Worm (Caenorhabditis elegans) whole organism, dauer: ENCODE data around the gene F54D12.8.

ENCODE experiments used
- unc-62 ChIP-seq: sonication (generic microtip); optimal IDR thresholded peaks from 2 replicates; lab custom pipeline; 2017; ENCODE audit warnings: missing biosample characterization, missing genetic modification reagents, missing genetic modification characterization

Gene F54D12.8

ce11 chrII:1400105-1400504 is 2.3 kb upstream of the F54D12.8 start, which contains the start of gene F54D12.1:
F54D12.1 (plus strand) TSS chrII:1400405.
- no peak for TF ChIP-seq unc-62

ce11 chrII:1398396-1398795 is 558 bp upstream of the F54D12.8 start, which contains the start of gene F54D12.2:
F54D12.2 (plus strand) TSS chrII:1398696.
- TF ChIP-seq unc-62, result no peak

ce11 chrII:1386478-1386877 is 11.4 kb downstream of the F54D12.8 start, which contains the start of gene aat-7:
aat-7 (plus strand) TSS chrII:1386870.
- no peak for TF ChIP-seq unc-62

- TF ChIP-seq unc-62, result no peak
Observed at ce11 chrII:1385280-1385679, 12.6 kb downstream of the F54D12.8 start, which contains the start of gene F54D12.7. F54D12.7 (minus strand) TSS chrII:1385380.

ce11 chrII:1381618-1382017 is 16.2 kb downstream of the F54D12.8 start, which contains the start of gene F54D12.9:
F54D12.9 (minus strand) TSS chrII:1381718.
- no peak for TF ChIP-seq unc-62

- TF ChIP-seq unc-62, result no peak
Observed at ce11 chrII:1378259-1378658, 19.6 kb downstream of the F54D12.8 start, which contains the start of gene F54D12.10. F54D12.10 (minus strand) TSS chrII:1378359.

- TF ChIP-seq unc-62, result no peak
Observed at ce11 chrII:1376795-1377194, 21.0 kb downstream of the F54D12.8 start.

ce11 chrII:1375627-1376026 is 22.2 kb downstream of the F54D12.8 start:
- no peak for TF ChIP-seq unc-62

- TF ChIP-seq unc-62, result no peak
Observed at ce11 chrII:1374889-1375288, 22.9 kb downstream of the F54D12.8 start, which contains the start of gene rog-1. rog-1 (minus strand) TSS chrII:1374989.

ce11 chrII:1374486-1374885 is 23.4 kb downstream of the F54D12.8 start:
- TF ChIP-seq unc-62, result no peak

- no peak for TF ChIP-seq unc-62
Observed at ce11 chrII:1372966-1373365, 24.9 kb downstream of the F54D12.8 start.

ce11 chrII:1372138-1372537 is 25.7 kb downstream of the F54D12.8 start:
- no peak for TF ChIP-seq unc-62

ce11 chrII:1371533-1371932 is 26.3 kb downstream of the F54D12.8 start:
- TF ChIP-seq unc-62, result no peak

- TF ChIP-seq unc-62, result no peak
Observed at ce11 chrII:1369322-1369721, 28.5 kb downstream of the F54D12.8 start.

- no peak for TF ChIP-seq unc-62
Observed at ce11 chrII:1368756-1369155, 29.1 kb downstream of the F54D12.8 start.

ce11 chrII:1365985-1366384 is 31.9 kb downstream of the F54D12.8 start:
- no peak for TF ChIP-seq unc-62

- no peak for TF ChIP-seq unc-62
Observed at ce11 chrII:1362423-1362822, 35.4 kb downstream of the F54D12.8 start.

ce11 chrII:1360257-1360656 is 37.6 kb downstream of the F54D12.8 start:
- no peak for TF ChIP-seq unc-62

- no peak for TF ChIP-seq unc-62
Observed at ce11 chrII:1357905-1358304, 39.9 kb downstream of the F54D12.8 start, which contains the start of gene C13A10.2. C13A10.2 (minus strand) TSS chrII:1358005.
